Worm (Caenorhabditis elegans) whole organism, late embryonic: ENCODE data around the gene T01G6.1.

Experiments used
- K09A11.1 ChIP-seq: sonication (generic microtip); optimal IDR thresholded peaks from 2 replicates; lab custom pipeline; 2017; ENCODE audit warnings: antibody characterized with exemption, mild to moderate bottlenecking, missing genetic modification characterization, missing compliant biosample characterization; ENCODE audit not compliant: insufficient read depth
- ceh-18 ChIP-seq: sonication (generic microtip); optimal IDR thresholded peaks from 2 replicates; lab custom pipeline; 2016; ENCODE audit warnings: missing genetic modification characterization, missing compliant biosample characterization
- ceh-2 ChIP-seq: sonication (generic microtip); optimal IDR thresholded peaks from 2 replicates; lab custom pipeline; 2016; ENCODE audit warnings: missing genotype, missing genetic modification characterization, missing compliant biosample characterization
- ceh-22 ChIP-seq: sonication (generic microtip); optimal IDR thresholded peaks from 2 replicates; lab custom pipeline; 2017; ENCODE audit warnings: missing biosample characterization, missing genetic modification characterization
- ceh-34 ChIP-seq: sonication (generic microtip); optimal IDR thresholded peaks from 2 replicates; lab custom pipeline; 2016; ENCODE audit warnings: mild to moderate bottlenecking, missing genetic modification characterization, missing compliant biosample characterization
- eyg-1 ChIP-seq: sonication (generic microtip); optimal IDR thresholded peaks from 2 replicates; lab custom pipeline; 2016; ENCODE audit warnings: missing genotype, missing genetic modification characterization, missing compliant biosample characterization
- hlh-13 ChIP-seq: fragments of 200-800 bp; sonication (Bioruptor generic); optimal IDR thresholded peaks from 2 replicates; lab custom pipeline; 2018; ENCODE audit warnings: mild to moderate bottlenecking, missing genetic modification characterization, missing compliant biosample characterization
- lin-11 ChIP-seq: fragments of 200-800 bp; sonication (Bioruptor generic); optimal IDR thresholded peaks from 2 replicates; lab custom pipeline; 2018; ENCODE audit warnings: mild to moderate bottlenecking, missing genetic modification characterization, missing compliant biosample characterization
- sdc-2 ChIP-seq: sonication (generic microtip); optimal IDR thresholded peaks from 2 replicates; lab custom pipeline; 2016; ENCODE audit warnings: missing genotype, missing genetic modification characterization, missing compliant biosample characterization
- tbx-2 ChIP-seq: sonication (generic microtip); optimal IDR thresholded peaks from 2 replicates; lab custom pipeline; 2016; ENCODE audit warnings: missing genetic modification characterization, missing compliant biosample characterization

DNA sequence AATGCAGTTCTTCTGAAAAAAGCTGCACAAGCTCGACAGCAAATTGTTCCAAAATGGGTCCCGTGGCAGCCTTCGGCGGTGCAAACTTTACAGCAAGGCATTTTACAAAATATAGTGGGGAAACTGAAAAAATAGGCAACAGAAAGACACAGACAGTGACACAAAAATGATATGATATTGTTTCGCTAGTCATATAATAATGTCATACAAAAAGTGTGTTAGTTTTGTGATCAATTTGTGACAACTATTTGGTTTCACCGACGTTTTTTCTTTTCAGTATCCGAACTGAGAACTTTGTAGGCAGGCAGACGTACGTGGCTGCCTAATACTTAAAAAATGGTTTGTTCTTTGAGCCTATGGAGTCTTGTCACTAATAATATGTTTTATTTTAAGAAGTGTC lies 21.9 kb downstream of the T01G6.1 start, which contains the start of gene nhr-210:
- TF ChIP-seq ceh-2 (tag; lab: Kevin White, UChicago) (no peak), ceh-18 (tag; lab: Kevin White, UChicago) (no peak), eyg-1 (tag; lab: Kevin White, UChicago) (no peak), ceh-22 (tag; lab: Kevin White, UChicago) (no peak), hlh-13 (GFP tag; lab: Kevin White, UChicago) (no peak), sdc-2 (tag; lab: Kevin White, UChicago) (no peak), ceh-34 (tag; lab: Kevin White, UChicago) (no peak), lin-11 (no peak), K09A11.1 (tag; lab: Kevin White, UChicago) (no peak), tbx-2 (no peak)
